Worm (Caenorhabditis elegans) whole organism, dauer: Measurements from ENCODE around the gene abch-1.

Experiments used
- unc-62 ChIP-seq: sonication (generic microtip); optimal IDR thresholded peaks from 2 replicates; lab custom pipeline; 2017; ENCODE audit warnings: missing biosample characterization, missing genetic modification reagents, missing genetic modification characterization

The abch-1 gene

DNA sequence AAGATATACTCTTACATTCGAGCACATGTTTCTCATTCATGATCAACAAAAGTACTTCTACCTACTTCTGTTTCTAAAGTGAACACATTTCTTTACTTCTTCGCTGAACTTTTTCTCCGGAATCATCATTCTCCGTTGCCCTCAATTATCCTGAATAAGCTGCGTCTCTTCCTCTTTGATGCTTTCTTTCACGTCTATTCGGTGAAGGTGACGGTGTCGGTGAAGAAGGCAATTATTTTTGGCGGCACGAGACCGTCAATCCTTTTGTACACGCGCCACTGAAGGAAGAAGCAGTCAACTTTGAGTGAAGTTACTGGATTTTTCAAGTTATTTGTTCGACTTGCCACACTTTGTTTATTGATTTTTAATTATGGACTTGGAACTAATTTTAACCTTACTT lies at the start of gene abch-1:
Gene abch-1 (minus strand): TSS at position 101 of the 400 bp plus-strand sequence.
- no peak for TF ChIP-seq unc-62 (GFP tag; lab: Kevin White, UChicago)

DNA sequence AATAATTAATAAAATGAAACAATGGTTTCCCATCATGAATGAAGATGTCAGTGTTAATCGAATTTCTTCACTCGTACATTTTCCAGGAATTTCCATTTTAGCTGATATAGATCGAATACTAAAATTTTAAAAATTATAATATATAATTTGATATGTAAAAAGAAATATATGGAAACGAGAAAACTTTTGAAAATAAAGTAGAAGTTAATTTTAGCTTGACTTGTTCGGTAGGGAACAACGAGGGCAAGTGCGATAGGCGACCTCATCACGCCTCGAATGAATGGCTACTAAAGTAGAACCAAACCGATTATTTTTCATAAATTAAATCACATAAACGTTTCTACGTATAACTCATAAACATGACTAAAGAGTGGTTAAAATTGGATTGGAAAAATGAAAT lies 47.0 kb upstream of the abch-1 start, which contains the start of gene sra-31:
Gene sra-31 (minus strand): TSS at position 101 of the 400 bp plus-strand sequence.
- no peak for TF ChIP-seq unc-62 (GFP tag; lab: Kevin White, UChicago)

DNA sequence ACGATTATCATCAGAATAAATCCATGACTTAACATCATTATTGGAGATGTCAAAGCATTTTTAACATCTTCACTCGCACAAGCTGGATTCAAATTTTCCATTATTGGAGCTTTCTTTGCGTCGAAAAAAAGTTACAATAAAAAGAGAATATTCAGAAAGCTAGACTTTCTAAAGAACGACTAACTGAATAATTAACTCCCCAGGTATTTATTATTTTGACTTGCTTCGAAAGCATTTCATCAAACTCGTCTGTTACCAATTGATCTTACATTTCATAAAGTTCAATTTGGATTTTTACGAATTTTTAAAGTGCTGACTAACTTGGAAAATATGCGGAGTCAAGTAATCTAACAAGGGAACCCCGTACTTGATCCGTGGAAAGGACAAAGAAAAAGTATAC lies 44.2 kb upstream of the abch-1 start, which contains the start of gene sra-29:
Gene sra-29 (minus strand): TSS at position 101 of the 400 bp plus-strand sequence.
- no peak for TF ChIP-seq unc-62 (GFP tag; lab: Kevin White, UChicago)

DNA sequence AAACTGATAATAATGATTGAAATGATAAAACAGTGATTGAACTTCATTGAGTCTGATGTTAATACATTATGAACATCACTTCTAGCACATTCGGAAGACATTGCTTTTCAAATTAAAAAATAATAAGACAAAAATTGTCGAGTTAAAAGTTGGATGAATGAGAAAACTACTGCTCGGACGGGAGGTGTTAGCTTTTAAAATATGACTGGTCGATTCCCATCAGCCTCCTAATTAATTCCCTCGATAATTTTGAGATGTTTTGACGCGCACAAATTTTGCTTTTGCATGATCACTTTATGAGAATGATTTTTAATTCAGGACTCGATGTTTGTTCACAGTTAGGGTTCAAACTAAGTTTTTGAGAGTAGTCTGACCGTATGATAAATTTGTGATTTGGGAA lies 42.2 kb upstream of the abch-1 start, which contains the start of gene sra-28:
Gene sra-28 (minus strand): TSS at position 101 of the 400 bp plus-strand sequence.
- TF ChIP-seq unc-62 (GFP tag; lab: Kevin White, UChicago) = no peak

DNA sequence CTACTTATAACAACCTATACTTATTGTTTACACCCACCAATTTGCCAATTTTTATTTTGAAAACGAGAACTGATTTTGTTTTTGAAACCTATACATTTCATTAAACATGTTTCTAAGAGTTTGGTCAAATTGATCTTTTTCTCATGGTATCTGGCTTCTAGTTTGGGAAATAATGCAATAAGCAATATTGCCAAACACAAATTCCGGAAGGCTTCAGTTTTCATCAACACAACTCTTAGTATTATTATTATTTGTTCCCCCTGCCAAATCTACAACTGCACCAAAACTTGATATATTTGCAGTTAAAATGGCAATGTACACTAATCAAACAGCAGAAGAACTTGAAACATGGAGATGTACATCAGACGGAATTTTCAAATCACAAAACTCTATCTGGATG lies 37.3 kb upstream of the abch-1 start, which contains the start of gene sra-27:
Gene sra-27 (plus strand): TSS at position 301 of the 400 bp plus-strand sequence.
- TF ChIP-seq unc-62 (GFP tag; lab: Kevin White, UChicago) = no peak

DNA sequence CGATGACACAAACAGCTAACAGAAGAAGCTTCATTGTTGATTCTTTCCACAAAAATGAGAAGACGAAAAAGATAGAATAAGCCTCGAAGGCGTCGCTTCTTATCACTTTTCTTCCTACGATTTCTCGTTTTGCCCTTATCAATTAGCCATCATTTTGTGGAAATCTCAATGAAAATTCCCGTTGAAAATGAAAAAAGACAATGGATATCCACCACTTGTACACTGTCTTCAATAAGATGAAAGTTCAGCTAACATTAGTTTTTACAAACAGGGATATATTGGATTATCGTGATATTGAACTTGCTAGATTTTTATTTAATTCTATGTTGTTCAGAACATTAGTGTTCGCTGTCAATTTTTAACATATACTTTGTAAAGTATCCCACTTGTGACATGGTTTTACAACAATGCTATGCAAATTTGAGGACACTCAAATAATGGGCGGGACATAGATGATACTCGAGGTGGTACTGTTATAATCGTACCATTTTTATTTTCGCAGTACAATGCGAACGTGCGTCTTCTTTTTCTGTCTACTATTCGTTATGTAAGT lies 35.3 kb upstream of the abch-1 start, which contains the start of the genes F18C5.5 and F18C5.9:
Gene F18C5.5 (minus strand): TSS at position 101 of the 553 bp plus-strand sequence.
Gene F18C5.9 (plus strand): TSS at position 503 of the 553 bp plus-strand sequence.
- TF ChIP-seq unc-62 (GFP tag; lab: Kevin White, UChicago) = no peak

- TF ChIP-seq unc-62 (GFP tag; lab: Kevin White, UChicago) = no peak
These were observed 33.6 kb upstream of the abch-1 start, which contains the start of gene mpz-3 for ce11 chrII:6565077-6565476. Gene mpz-3, minus strand, starts transcription at chrII:6565396.

DNA sequence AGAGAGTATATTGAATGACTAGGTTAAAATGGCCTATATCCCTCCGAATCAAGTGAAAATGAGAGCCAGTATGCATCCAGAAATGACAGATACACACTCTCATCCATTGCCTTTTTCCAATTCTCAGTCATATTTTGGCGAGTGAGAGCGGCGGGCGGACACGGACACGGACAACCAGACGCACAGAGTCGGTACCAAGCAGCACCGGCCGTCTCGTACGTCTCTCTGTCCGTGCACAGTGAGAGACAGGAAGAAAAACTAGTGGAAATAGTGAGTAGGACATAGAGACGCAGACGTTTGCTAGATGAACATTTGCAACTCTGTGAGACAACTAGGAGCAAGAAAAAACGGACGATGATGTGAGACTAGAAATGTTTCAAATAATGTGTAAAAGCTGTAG lies 31.8 kb upstream of the abch-1 start:
- no peak for TF ChIP-seq unc-62 (GFP tag; lab: Kevin White, UChicago)

- TF ChIP-seq unc-62 (GFP tag; lab: Kevin White, UChicago) = no peak
These were observed 30.9 kb upstream of the abch-1 start for ce11 chrII:6562203-6562867.

ce11 chrII:6561300-6561699 lies 29.9 kb upstream of the abch-1 start, which contains the start of gene F18C5.10:
Gene F18C5.10, minus strand, starts transcription at chrII:6561444.
- TF ChIP-seq unc-62 (GFP tag; lab: Kevin White, UChicago) = no peak

DNA sequence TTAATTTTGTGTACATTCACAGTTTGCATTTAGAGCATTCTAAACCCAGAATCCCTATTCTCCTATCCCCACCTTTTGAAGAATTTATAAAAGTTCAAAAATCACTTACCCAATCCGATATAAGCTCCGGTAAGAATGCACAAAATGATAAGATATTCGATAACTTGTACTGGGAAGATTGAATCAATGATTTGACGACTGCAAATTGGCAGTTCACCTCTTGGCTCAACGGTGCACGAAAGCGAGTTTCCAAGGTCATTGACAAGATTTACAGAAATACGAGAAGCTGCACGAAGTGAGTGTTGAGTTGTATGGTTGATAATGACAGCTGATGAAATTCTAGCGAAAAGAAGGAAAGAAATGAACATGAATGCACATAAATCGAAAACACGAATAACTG lies 28.9 kb upstream of the abch-1 start:
- TF ChIP-seq unc-62 (GFP tag; lab: Kevin White, UChicago) = no peak

- TF ChIP-seq unc-62 (GFP tag; lab: Kevin White, UChicago) = no peak
These were observed 27.5 kb upstream of the abch-1 start for ce11 chrII:6558887-6559286.

DNA sequence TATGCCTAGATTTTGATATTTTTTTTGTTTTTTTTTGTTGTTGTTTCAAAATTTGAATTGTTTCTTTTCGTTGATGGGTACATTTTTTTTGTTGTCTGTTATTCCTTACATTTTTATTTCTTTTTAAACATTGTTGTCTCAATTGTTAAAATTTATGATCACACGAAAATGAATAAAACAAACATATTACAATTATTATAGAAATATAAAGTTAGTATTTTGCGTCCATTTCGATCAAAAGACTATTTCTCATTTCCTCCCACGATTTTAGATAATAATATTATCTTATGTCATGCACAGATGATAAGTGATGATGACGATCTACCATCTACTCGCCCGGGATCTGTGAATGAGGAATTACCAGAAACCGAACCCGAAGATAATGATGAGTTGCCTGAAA lies 23.2 kb upstream of the abch-1 start, which contains the start of gene wrn-1:
Gene wrn-1 (plus strand): TSS at position 301 of the 400 bp plus-strand sequence.
- no peak for TF ChIP-seq unc-62 (GFP tag; lab: Kevin White, UChicago)

DNA sequence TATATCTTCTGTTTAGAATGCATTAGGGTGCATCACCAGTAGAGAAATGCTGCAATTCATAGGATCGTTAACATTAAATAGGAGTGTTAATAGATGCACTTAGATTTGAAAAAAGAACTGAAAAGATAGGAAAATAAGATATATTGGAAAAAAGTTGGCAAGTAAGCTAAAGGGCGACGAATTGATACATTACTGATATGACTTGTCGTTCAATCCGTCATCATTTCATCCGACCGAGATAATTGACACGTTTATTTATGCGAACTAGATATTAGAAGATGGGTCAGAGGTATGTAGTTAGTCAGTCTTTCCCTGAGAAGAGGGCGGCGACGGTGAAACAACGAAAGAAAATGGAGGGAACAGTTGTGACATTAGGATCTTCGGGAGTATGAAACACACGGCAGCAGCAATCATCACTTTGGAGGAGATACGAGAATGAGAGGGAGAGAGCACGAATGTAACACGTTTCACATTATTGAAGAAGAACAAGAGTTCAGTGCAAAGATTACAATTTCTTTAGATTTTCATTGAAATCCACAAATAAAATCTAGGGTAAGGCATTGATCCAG lies 13.5 kb upstream of the abch-1 start, which contains the start of gene lron-15:
Gene lron-15 (minus strand): TSS at position 51 of the 569 bp plus-strand sequence.
- TF ChIP-seq unc-62 (GFP tag; lab: Kevin White, UChicago) = no peak

DNA sequence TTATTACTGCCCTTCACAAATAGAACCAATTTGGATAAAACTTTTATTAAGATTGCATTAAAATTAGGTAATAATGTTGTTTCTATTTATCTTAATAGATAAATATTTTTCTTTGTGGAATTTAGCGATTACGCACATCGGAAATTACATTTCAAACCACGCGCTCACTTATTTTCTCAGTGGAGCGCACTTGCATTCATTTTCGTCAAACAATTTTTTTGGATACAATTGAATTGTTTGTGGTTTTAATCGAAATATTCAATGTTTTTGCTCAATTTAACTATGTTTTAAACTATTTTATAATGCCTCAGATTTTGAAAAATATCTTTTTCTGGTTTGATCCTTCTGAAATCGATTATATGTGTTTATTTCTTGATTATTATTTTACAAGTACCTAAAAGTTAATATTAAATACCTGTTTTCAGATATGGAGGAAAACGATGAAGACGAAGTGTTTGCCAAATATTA lies 4.6 kb upstream of the abch-1 start, which contains the start of gene utp-20:
Gene utp-20 (plus strand): TSS at position 418 of the 468 bp plus-strand sequence.
- TF ChIP-seq unc-62 (GFP tag; lab: Kevin White, UChicago) = no peak

DNA sequence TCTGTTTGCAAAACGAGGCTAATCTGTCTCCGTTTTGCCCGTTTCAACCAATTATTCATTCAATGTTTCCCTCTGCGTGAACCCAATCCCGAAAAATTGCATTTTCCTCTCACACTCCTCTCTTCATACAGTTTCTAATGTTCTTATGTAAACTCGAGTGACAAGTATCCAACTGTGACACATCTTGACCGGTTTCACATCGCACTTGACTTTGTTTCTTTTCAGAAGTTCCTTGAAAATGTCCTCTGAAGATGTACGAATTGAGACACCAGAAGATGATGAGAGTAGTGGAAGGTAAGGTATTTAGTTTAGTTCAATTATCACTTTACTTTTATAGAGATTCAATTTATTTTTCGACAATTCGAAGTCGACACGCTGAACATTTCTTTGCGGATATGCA lies 513 bp upstream of the abch-1 start, which contains the start of gene abcx-1:
Gene abcx-1 (plus strand): TSS at position 224 of the 400 bp plus-strand sequence.
- no peak for TF ChIP-seq unc-62 (GFP tag; lab: Kevin White, UChicago)
